Worm (Caenorhabditis elegans) whole organism, L2 larva: ENCODE data around the gene hic-1.

ENCODE experiments used
- C34F6.9 ChIP-seq: fragments of 150-350 bp; optimal IDR thresholded peaks from 2 replicates; lab custom pipeline; 2014; ENCODE audit warnings: missing biosample characterization, missing genetic modification characterization
- F13H6.1 ChIP-seq: sonication (generic microtip); optimal IDR thresholded peaks from 2 replicates; lab custom pipeline; 2016; ENCODE audit warnings: missing genetic modification characterization, missing compliant biosample characterization
- R02D3.7 ChIP-seq: fragments of 150-350 bp; optimal IDR thresholded peaks from 2 replicates; lab custom pipeline; 2014; ENCODE audit warnings: missing biosample characterization, missing genetic modification characterization
- Y55F3AM.14 ChIP-seq: fragments of 200-800 bp; sonication (Bioruptor generic); optimal IDR thresholded peaks from 2 replicates; lab custom pipeline; 2018; ENCODE audit warnings: mild to moderate bottlenecking, missing genetic modification characterization, missing compliant biosample characterization
- alr-1 ChIP-seq: fragments of 150-350 bp; optimal IDR thresholded peaks from 2 replicates; lab custom pipeline; 2014; ENCODE audit warnings: missing biosample characterization, missing genetic modification characterization
- aly-2 ChIP-seq: fragments of 150-350 bp; optimal IDR thresholded peaks from 2 replicates; lab custom pipeline; 2014; ENCODE audit warnings: missing biosample characterization, missing genetic modification characterization
- ama-1 ChIP-seq: fragments of 150-350 bp; optimal IDR thresholded peaks from 2 replicates; lab custom pipeline; 2018; ENCODE audit warnings: inconsistent platforms
- blmp-1 ChIP-seq: sonication (generic microtip); optimal IDR thresholded peaks from 2 replicates; lab custom pipeline; 2017; ENCODE audit warnings: missing genetic modification characterization, mild to moderate bottlenecking, missing compliant biosample characterization, antibody characterized with exemption, moderate library complexity; ENCODE audit not compliant: insufficient read depth
- ceh-16 ChIP-seq: fragments of 150-350 bp; optimal IDR thresholded peaks from 2 replicates; lab custom pipeline; 2014; ENCODE audit warnings: missing biosample characterization, missing genetic modification characterization
- ceh-82 ChIP-seq: fragments of 150-350 bp; optimal IDR thresholded peaks from 2 replicates; lab custom pipeline; 2014; ENCODE audit warnings: missing biosample characterization, missing genetic modification characterization
- crh-2 ChIP-seq: sonication (generic microtip); optimal IDR thresholded peaks from 2 replicates; lab custom pipeline; 2017; ENCODE audit warnings: missing biosample characterization, missing genetic modification characterization
- dmd-4 ChIP-seq: sonication (generic microtip); optimal IDR thresholded peaks from 2 replicates; lab custom pipeline; 2017; ENCODE audit warnings: missing biosample characterization, missing genetic modification characterization
- egl-27 ChIP-seq: sonication (generic microtip); optimal IDR thresholded peaks from 3 replicates; lab custom pipeline; 2017; ENCODE audit warnings: missing biosample characterization, missing genetic modification reagents, missing genetic modification characterization
- elt-1 ChIP-seq: fragments of 150-350 bp; optimal IDR thresholded peaks from 2 replicates; lab custom pipeline; 2014; ENCODE audit warnings: missing biosample characterization, missing genetic modification characterization
- elt-3 ChIP-seq: sonication (generic microtip); optimal IDR thresholded peaks from 2 replicates; lab custom pipeline; 2017; ENCODE audit warnings: missing biosample characterization, missing genetic modification characterization
- fos-1 ChIP-seq: fragments of 150-350 bp; optimal IDR thresholded peaks from 2 replicates; lab custom pipeline; 2014; ENCODE audit warnings: missing biosample characterization, missing genetic modification characterization
- gmeb-1 ChIP-seq: fragments of 150-350 bp; optimal IDR thresholded peaks from 2 replicates; lab custom pipeline; 2014; ENCODE audit warnings: missing biosample characterization, missing genetic modification characterization
- lin-11 ChIP-seq: fragments of 150-350 bp; sonication (generic microtip); optimal IDR thresholded peaks from 2 replicates; lab custom pipeline; 2014; ENCODE audit warnings: missing biosample characterization, missing genetic modification characterization, inconsistent platforms, mixed read lengths
- lin-13 ChIP-seq: fragments of 150-350 bp; optimal IDR thresholded peaks from 2 replicates; lab custom pipeline; 2014; ENCODE audit warnings: missing biosample characterization, missing genetic modification reagents, missing genetic modification characterization
- lin-39 ChIP-seq: fragments of 150-350 bp; optimal IDR thresholded peaks from 2 replicates; lab custom pipeline; 2014; ENCODE audit warnings: missing biosample characterization, missing genetic modification reagents, missing genetic modification characterization
- lsy-2 ChIP-seq, 2 experiments: fragments of 150-350 bp in 1 of 2; sonication (generic microtip) in 1 of 2; optimal IDR thresholded peaks; 2 replicates each; lab custom pipeline; 2014 to 2017; ENCODE audit warnings: missing biosample characterization in 2 of 2, missing genetic modification characterization in 2 of 2
- mab-5 ChIP-seq: fragments of 150-350 bp; optimal IDR thresholded peaks from 2 replicates; lab custom pipeline; 2014; ENCODE audit warnings: missing biosample characterization, missing genetic modification characterization
- mdl-1 ChIP-seq, 2 experiments: fragments of 150-350 bp in 1 of 2; sonication (generic microtip) in 1 of 2; optimal IDR thresholded peaks; 2 replicates each; lab custom pipeline; 2017; ENCODE audit warnings: missing biosample characterization in 2 of 2, missing genetic modification characterization in 2 of 2
- nhr-10 ChIP-seq: sonication (generic microtip); optimal IDR thresholded peaks from 2 replicates; lab custom pipeline; 2017; ENCODE audit warnings: missing biosample characterization, missing genetic modification characterization
- nhr-11 ChIP-seq: fragments of 150-350 bp; optimal IDR thresholded peaks from 2 replicates; lab custom pipeline; 2014; ENCODE audit warnings: missing biosample characterization, missing genetic modification characterization
- nhr-12 ChIP-seq: fragments of 150-350 bp; optimal IDR thresholded peaks from 2 replicates; lab custom pipeline; 2014; ENCODE audit warnings: missing biosample characterization, missing genetic modification characterization
- nhr-129 ChIP-seq: fragments of 150-350 bp; optimal IDR thresholded peaks from 2 replicates; lab custom pipeline; 2014; ENCODE audit warnings: missing biosample characterization, missing genetic modification characterization
- nhr-21 ChIP-seq: fragments of 150-350 bp; optimal IDR thresholded peaks from 2 replicates; lab custom pipeline; 2014; ENCODE audit warnings: missing biosample characterization, missing genetic modification characterization
- nhr-237 ChIP-seq: fragments of 150-350 bp; optimal IDR thresholded peaks from 2 replicates; lab custom pipeline; 2014; ENCODE audit warnings: missing biosample characterization, missing genetic modification characterization
- nhr-25 ChIP-seq: fragments of 150-350 bp; sonication (generic microtip); optimal IDR thresholded peaks from 3 replicates; lab custom pipeline; 2014; ENCODE audit warnings: missing biosample characterization, missing genetic modification characterization
- nhr-6 ChIP-seq: fragments of 150-350 bp; optimal IDR thresholded peaks from 2 replicates; lab custom pipeline; 2014; ENCODE audit warnings: missing biosample characterization, missing genetic modification characterization
- nhr-77 ChIP-seq: fragments of 150-350 bp; optimal IDR thresholded peaks from 2 replicates; lab custom pipeline; 2014; ENCODE audit warnings: missing biosample characterization, missing genetic modification characterization
- peb-1 ChIP-seq: fragments of 150-350 bp; optimal IDR thresholded peaks from 2 replicates; lab custom pipeline; 2014; ENCODE audit warnings: missing biosample characterization, missing genetic modification characterization
- sem-4 ChIP-seq: fragments of 150-350 bp; optimal IDR thresholded peaks from 2 replicates; lab custom pipeline; 2014; ENCODE audit warnings: missing biosample characterization, missing genetic modification reagents, missing genetic modification characterization
- skn-1 ChIP-seq: sonication (generic microtip); optimal IDR thresholded peaks from 2 replicates; lab custom pipeline; 2017; ENCODE audit warnings: missing biosample characterization, missing genetic modification characterization
- sma-3 ChIP-seq: sonication (generic microtip); optimal IDR thresholded peaks from 2 replicates; lab custom pipeline; 2016; ENCODE audit warnings: missing genetic modification reagents, missing genetic modification characterization, missing compliant biosample characterization
- sma-9 ChIP-seq, 2 experiments: fragments of 150-350 bp in 1 of 2; sonication (generic microtip) in 1 of 2; optimal IDR thresholded peaks; 2 replicates each; lab custom pipeline; 2014 to 2016; ENCODE audit warnings: missing genetic modification characterization in 2 of 2, mild to moderate bottlenecking in 1 of 2, missing biosample characterization in 1 of 2, missing compliant biosample characterization in 1 of 2, missing genetic modification reagents in 1 of 2, moderate library complexity in 1 of 2
- snpc-4 ChIP-seq: fragments of 150-350 bp; optimal IDR thresholded peaks from 2 replicates; lab custom pipeline; 2014; ENCODE audit warnings: missing biosample characterization, missing genetic modification characterization
- unc-39 ChIP-seq: fragments of 150-350 bp; optimal IDR thresholded peaks from 2 replicates; lab custom pipeline; 2014; ENCODE audit warnings: missing biosample characterization, missing genetic modification characterization
- unc-62 ChIP-seq: fragments of 150-350 bp; optimal IDR thresholded peaks from 2 replicates; lab custom pipeline; 2014; ENCODE audit warnings: missing biosample characterization, missing genetic modification reagents, missing genetic modification characterization
- zag-1 ChIP-seq: fragments of 150-350 bp; optimal IDR thresholded peaks from 2 replicates; lab custom pipeline; 2014; ENCODE audit warnings: missing biosample characterization, missing genetic modification characterization
- ztf-1 ChIP-seq: fragments of 200-800 bp; sonication (Bioruptor generic); conservative IDR thresholded peaks from 2 replicates; pipeline ENCODE4 v1.3.6; 2022; ENCODE audit warnings: missing genetic modification characterization, missing compliant biosample characterization
- ztf-11 ChIP-seq: sonication (generic microtip); optimal IDR thresholded peaks from 2 replicates; lab custom pipeline; 2017; ENCODE audit warnings: missing biosample characterization, missing genetic modification characterization
- ztf-4 ChIP-seq: fragments of 150-350 bp; optimal IDR thresholded peaks from 2 replicates; lab custom pipeline; 2014; ENCODE audit warnings: missing biosample characterization, missing genetic modification characterization

hic-1 gene

DNA sequence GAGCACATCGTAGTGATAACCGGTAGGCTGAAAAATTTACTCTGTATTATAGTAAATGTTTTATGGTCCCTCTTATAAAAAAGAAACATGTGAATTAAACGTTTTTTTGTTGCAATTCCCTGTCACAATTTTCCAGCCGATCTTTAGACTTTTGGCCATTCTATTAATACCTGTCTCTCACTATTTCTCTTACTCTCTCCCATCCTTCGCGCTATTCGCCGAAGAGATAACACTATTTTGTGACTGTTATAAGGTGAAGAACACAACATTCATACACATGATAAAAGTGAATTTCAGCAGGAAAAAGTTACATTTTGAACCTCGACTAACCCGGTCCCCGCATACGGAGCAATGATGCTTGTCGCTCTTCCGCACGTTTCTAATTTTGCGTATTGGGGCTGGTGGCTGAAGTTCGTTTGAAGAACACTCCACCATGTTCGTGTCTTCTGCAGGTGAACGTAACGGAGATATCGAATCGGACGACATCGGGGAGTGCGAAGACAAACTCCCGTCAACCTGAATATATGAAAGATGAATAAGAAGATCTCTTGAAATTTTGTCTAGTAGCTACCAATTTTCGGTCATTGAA lies 40.4 kb upstream of the hic-1 start:
- TF ChIP-seq sma-9 (GFP tag; optimal IDR thresholded peaks at IDR 0.05; lab: Kevin White, UChicago), result peak; percentile 84
- no peak for TF ChIP-seq sma-9 (tag; optimal IDR thresholded peaks at IDR 0.05; lab: Kevin White, UChicago)
- TF ChIP-seq nhr-25, result peak; percentile 67
- peak; percentile 48 for TF ChIP-seq crh-2 (tag; lab: Kevin White, UChicago)
- no peak for TF ChIP-seq ceh-82 (tag; lab: Kevin White, UChicago)
- peak; percentile 27 for TF ChIP-seq ztf-4
- TF ChIP-seq Y55F3AM.14 (GFP tag; lab: Kevin White, UChicago), result no peak
- no peak for TF ChIP-seq nhr-11
- TF ChIP-seq nhr-237 (tag; lab: Kevin White, UChicago), result no peak
- TF ChIP-seq nhr-129 (tag; lab: Kevin White, UChicago), result no peak
- TF ChIP-seq nhr-21 (tag; lab: Kevin White, UChicago), result peak; percentile 13
- no peak for TF ChIP-seq lsy-2 (tag; optimal IDR thresholded peaks at IDR 0.05; lab: Kevin White, UChicago)
- no peak for TF ChIP-seq lin-13 (GFP tag; lab: Kevin White, UChicago)
- TF ChIP-seq C34F6.9, result no peak
- peak; percentile 48 for TF ChIP-seq blmp-1
- TF ChIP-seq ztf-1 (GFP tag; lab: Robert Waterston, UW), result no peak
- TF ChIP-seq mdl-1 (tag; optimal IDR thresholded peaks at IDR 0.05; lab: Kevin White, UChicago), result no peak
- no peak for TF ChIP-seq R02D3.7 (tag; lab: Kevin White, UChicago)
- TF ChIP-seq dmd-4 (tag; lab: Kevin White, UChicago), result no peak
- TF ChIP-seq nhr-77 (tag; lab: Kevin White, UChicago), result no peak
- no peak for TF ChIP-seq unc-39
- TF ChIP-seq nhr-10 (tag; lab: Kevin White, UChicago), result no peak
- no peak for TF ChIP-seq peb-1 (tag; lab: Kevin White, UChicago)
- TF ChIP-seq fos-1 (tag; lab: Kevin White, UChicago), result peak; percentile 86
- no peak for TF ChIP-seq sem-4
- no peak for TF ChIP-seq nhr-6 (tag; lab: Kevin White, UChicago)
- no peak for TF ChIP-seq snpc-4 (tag; lab: Kevin White, UChicago)
- peak; percentile 22 for TF ChIP-seq gmeb-1 (tag; lab: Kevin White, UChicago)
- no peak for TF ChIP-seq F13H6.1 (tag; lab: Kevin White, UChicago)
- no peak for TF ChIP-seq nhr-12 (tag; lab: Kevin White, UChicago)
- TF ChIP-seq egl-27 (tag; lab: Kevin White, UChicago), result no peak
- no peak for TF ChIP-seq alr-1 (tag; lab: Kevin White, UChicago)
- TF ChIP-seq skn-1, result no peak
- TF ChIP-seq sma-3, result peak; percentile 70
- no peak for TF ChIP-seq lin-39 (tag; lab: Kevin White, UChicago)
- TF ChIP-seq lin-11, result no peak
- no peak for TF ChIP-seq unc-62 (GFP tag; lab: Kevin White, UChicago)

DNA sequence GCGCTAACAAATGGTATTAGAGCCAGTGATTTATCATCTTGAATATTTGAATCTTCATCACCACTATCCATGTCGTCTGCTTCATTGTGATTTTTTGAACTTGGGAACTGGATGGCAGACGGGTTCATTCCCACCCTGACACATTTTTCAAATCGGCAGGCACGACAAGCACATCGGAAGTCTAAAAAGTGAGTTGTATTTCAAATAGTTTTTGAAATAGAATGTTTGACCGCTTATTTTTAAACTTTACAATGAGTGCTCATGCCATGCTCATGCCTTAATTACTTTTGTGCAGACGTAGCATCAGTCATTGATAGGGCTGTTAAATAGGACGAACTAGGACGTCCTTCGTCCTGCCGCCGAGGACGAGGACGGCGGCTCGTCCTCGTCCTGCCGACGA lies 39.3 kb upstream of the hic-1 start:
- no peak for TF ChIP-seq nhr-237 (tag; lab: Kevin White, UChicago)
- TF ChIP-seq unc-39, result no peak
- TF ChIP-seq blmp-1, result no peak
- no peak for TF ChIP-seq nhr-11
- no peak for TF ChIP-seq elt-3
- TF ChIP-seq elt-1 (tag; lab: Kevin White, UChicago), result no peak
- no peak for TF ChIP-seq Y55F3AM.14 (GFP tag; lab: Kevin White, UChicago)
- no peak for TF ChIP-seq ztf-11 (tag; lab: Kevin White, UChicago)
- no peak for TF ChIP-seq aly-2 (tag; lab: Kevin White, UChicago)
- TF ChIP-seq ama-1 (lab: Kevin White, UChicago), result no peak
- no peak for TF ChIP-seq mab-5 (tag; lab: Kevin White, UChicago)
- no peak for TF ChIP-seq sem-4
- TF ChIP-seq lsy-2 (tag; optimal IDR thresholded peaks at IDR 0.05; lab: Kevin White, UChicago), result no peak
- no peak for TF ChIP-seq fos-1 (tag; lab: Kevin White, UChicago)
- no peak for TF ChIP-seq ztf-1 (GFP tag; lab: Robert Waterston, UW)
- no peak for TF ChIP-seq ceh-16 (tag; lab: Kevin White, UChicago)
- no peak for TF ChIP-seq mdl-1 (tag; optimal IDR thresholded peaks at IDR 0.05; lab: Kevin White, UChicago)
- TF ChIP-seq ceh-82 (tag; lab: Kevin White, UChicago), result no peak
- no peak for TF ChIP-seq zag-1
